Fruit fly (Drosophila melanogaster): ENCODE data around the gene CG4239.

The CG4239 gene

DNA sequence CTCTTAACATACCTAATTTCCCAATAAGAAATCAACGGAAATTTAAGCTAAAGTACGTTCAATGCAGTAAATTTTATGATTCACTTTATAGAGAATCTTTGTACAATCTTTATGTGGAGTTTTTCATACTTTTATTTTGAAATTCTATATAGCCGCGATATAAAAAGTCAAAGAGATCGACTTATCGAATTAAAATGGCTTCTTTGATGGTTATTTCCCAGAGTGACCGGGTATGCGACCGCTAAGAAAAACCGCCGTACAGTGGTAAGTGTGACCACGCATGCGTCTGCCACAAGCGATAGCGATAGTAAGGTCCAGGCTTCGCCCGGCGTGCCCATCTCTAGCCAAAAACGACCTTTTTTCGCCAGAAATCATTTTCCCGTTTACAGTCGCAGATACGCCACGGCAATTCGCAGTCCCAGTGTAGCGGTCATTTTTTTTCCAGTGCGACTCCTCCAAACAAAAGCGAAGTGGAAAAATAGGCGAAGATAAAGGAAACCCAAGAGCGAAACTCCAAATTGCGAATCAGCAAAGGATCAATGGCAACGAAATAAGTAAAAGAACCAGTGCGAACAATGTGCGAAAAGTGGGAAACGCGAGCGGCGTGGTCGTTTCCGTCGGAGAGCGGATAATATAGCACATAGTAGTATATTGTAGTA is 37.5 kb downstream of the CG4239 start, which contains the start of gene hang (continued):
- TF ChIP-seq gem (tag; optimal IDR thresholded peaks at IDR 0.05) (no peak), CG31441 (GFP tag; IDR thresholded peaks at IDR 0.05) (no peak), sc (optimal IDR thresholded peaks at IDR 0.05) (no peak), sc (GFP tag; optimal IDR thresholded peaks at IDR 0.05) (no peak), H15 (GFP tag; IDR thresholded peaks at IDR 0.05) (0 out of 3 replicates have a peak, but pooled peaks have one; percentile 36), CG8290 (GFP tag; optimal IDR thresholded peaks at IDR 0.05) (peak; percentile 29), CG8290 (tag; optimal IDR thresholded peaks at IDR 0.05) (peak in 1 of 2 experiments; percentile 80), luna (GFP tag; optimal IDR thresholded peaks at IDR 0.05) (no peak), CG12219 (GFP tag; optimal IDR thresholded peaks at IDR 0.05) (peak; percentile 5), CG14965 (GFP tag; optimal IDR thresholded peaks at IDR 0.05; ENCODE audit: borderline replicate concordance) (no peak), Usf (GFP tag; optimal IDR thresholded peaks at IDR 0.05) (no peak), CG11093 (GFP tag; IDR thresholded peaks at IDR 0.05) (no peak), ATbp (GFP tag; optimal IDR thresholded peaks at IDR 0.05) (no peak), Sox100B (GFP tag; optimal IDR thresholded peaks at IDR 0.05) (no peak), Spps (tag; optimal IDR thresholded peaks at IDR 0.05) (no peak), CG14441 (GFP tag; IDR thresholded peaks at IDR 0.05) (peak; percentile 49), tup (GFP tag; optimal IDR thresholded peaks at IDR 0.05) (no peak), otp (GFP tag; IDR thresholded peaks at IDR 0.05) (peak; percentile 8; the same call in 1 of the 3 replicates), CG5953 (GFP tag; IDR thresholded peaks at IDR 0.05) (no peak), CG17568 (GFP tag; optimal IDR thresholded peaks at IDR 0.05) (no peak), CG10147 (GFP tag; optimal IDR thresholded peaks at IDR 0.05) (peak; percentile 27), ham (GFP tag; IDR thresholded peaks at IDR 0.05) (no peak), Abd-B (GFP tag; optimal IDR thresholded peaks at IDR 0.05) (peak; percentile 30), scrt (GFP tag; optimal IDR thresholded peaks at IDR 0.05) (no peak), CG13775 (GFP tag; optimal IDR thresholded peaks at IDR 0.05) (no peak), D (optimal IDR thresholded peaks at IDR 0.05) (no peak), D (GFP tag; optimal IDR thresholded peaks at IDR 0.05) (no peak), Sin3A (optimal IDR thresholded peaks at IDR 0.05) (peak; percentile 33), B-H2 (GFP tag; optimal IDR thresholded peaks at IDR 0.05) (no peak), Ets65A (GFP tag) (peak; percentile 85), CG9817 (tag; optimal IDR thresholded peaks at IDR 0.05) (no peak), zen2 (GFP tag; IDR thresholded peaks at IDR 0.05; ENCODE audit: partially characterized antibody) (peak; percentile 78), CG15514 (GFP tag; optimal IDR thresholded peaks at IDR 0.05) (peak; percentile 82), CG6272 (GFP tag; IDR thresholded peaks at IDR 0.05) (peak; percentile 27; the same call in 1 of the 2 replicates), maf-S (GFP tag; optimal IDR thresholded peaks at IDR 0.05) (no peak), CG10366 (GFP tag; IDR thresholded peaks at IDR 0.05) (no peak), fd64A (GFP tag; optimal IDR thresholded peaks at IDR 0.05) (no peak), Mrtf (GFP tag; IDR thresholded peaks at IDR 0.05) (no peak), repo (GFP tag; optimal IDR thresholded peaks at IDR 0.05) (peak; percentile 47), Tbp (GFP tag; optimal IDR thresholded peaks at IDR 0.05) (peak; percentile 41), HLH3B (GFP tag; IDR thresholded peaks at IDR 0.05) (no peak), corto (GFP tag; optimal IDR thresholded peaks at IDR 0.05) (no peak), ap (GFP tag; IDR thresholded peaks at IDR 0.05) (no peak), chif (GFP tag; optimal IDR thresholded peaks at IDR 0.05) (no peak), yki (optimal IDR thresholded peaks at IDR 0.05) (no peak), dati (GFP tag; IDR thresholded peaks at IDR 0.05) (no peak), klu (GFP tag; IDR thresholded peaks at IDR 0.05) (no peak), trem (tag; optimal IDR thresholded peaks at IDR 0.05) (peak; percentile 37), CG17328 (GFP tag; IDR thresholded peaks at IDR 0.05) (peak; percentile 38), CG1792 (GFP tag; optimal IDR thresholded peaks at IDR 0.05) (peak; percentile 10), CG4328 (GFP tag; optimal IDR thresholded peaks at IDR 0.05) (no peak), Ptx1 (GFP tag; IDR thresholded peaks at IDR 0.05) (no peak)

Measured in whole organism, embryonic.